Fruit fly (Drosophila melanogaster) whole organism: ENCODE measurements around the gene betaGlu.

Experiments used
- CG8478 ChIP-seq: fragments of >200 bp; optimal IDR thresholded peaks from 2 replicates; lab custom pipeline; 2018; ENCODE audit warnings: inconsistent platforms
- Dll ChIP-seq: fragments of >200 bp; optimal IDR thresholded peaks from 2 replicates; lab custom pipeline; 2017
- EcR ChIP-seq, 2 experiments: fragments of >200 bp; optimal IDR thresholded peaks; 2 replicates each; lab custom pipeline; 2017; ENCODE audit warnings: missing biosample characterization in 2 of 2, missing genetic modification characterization in 2 of 2, missing genetic modification reagents in 2 of 2
- pan ChIP-seq: fragments of >200 bp; optimal IDR thresholded peaks from 2 replicates; lab custom pipeline; 2017
- psq ChIP-seq: fragments of >200 bp; optimal IDR thresholded peaks from 2 replicates; lab custom pipeline; 2017
- usp ChIP-seq: fragments of >200 bp; optimal IDR thresholded peaks from 2 replicates; lab custom pipeline; 2017; ENCODE audit warnings: missing biosample characterization, missing genetic modification characterization, mixed read lengths

betaGlu gene

dm6 chr3R:31726286-31726685 lies 45.4 kb downstream of the betaGlu start:
- TF ChIP-seq usp (GFP tag; lab: Kevin White, UChicago) (no peak), pan (lab: Kevin White, UChicago) (no peak), Dll (lab: Kevin White, UChicago) (no peak), EcR (GFP tag; optimal IDR thresholded peaks at IDR 0.05; lab: Kevin White, UChicago) (no peak), psq (no peak), CG8478 (lab: Kevin White, UChicago) (no peak)

- TF ChIP-seq usp (GFP tag; lab: Kevin White, UChicago): no peak
- TF ChIP-seq psq: no peak
- no peak for TF ChIP-seq EcR (GFP tag; optimal IDR thresholded peaks at IDR 0.05; lab: Kevin White, UChicago)
- peak; percentile 32 for TF ChIP-seq Dll (lab: Kevin White, UChicago)
- TF ChIP-seq pan (lab: Kevin White, UChicago): no peak
These were observed 46.0 kb downstream of the betaGlu start for dm6 chr3R:31725486-31726227.

DNA sequence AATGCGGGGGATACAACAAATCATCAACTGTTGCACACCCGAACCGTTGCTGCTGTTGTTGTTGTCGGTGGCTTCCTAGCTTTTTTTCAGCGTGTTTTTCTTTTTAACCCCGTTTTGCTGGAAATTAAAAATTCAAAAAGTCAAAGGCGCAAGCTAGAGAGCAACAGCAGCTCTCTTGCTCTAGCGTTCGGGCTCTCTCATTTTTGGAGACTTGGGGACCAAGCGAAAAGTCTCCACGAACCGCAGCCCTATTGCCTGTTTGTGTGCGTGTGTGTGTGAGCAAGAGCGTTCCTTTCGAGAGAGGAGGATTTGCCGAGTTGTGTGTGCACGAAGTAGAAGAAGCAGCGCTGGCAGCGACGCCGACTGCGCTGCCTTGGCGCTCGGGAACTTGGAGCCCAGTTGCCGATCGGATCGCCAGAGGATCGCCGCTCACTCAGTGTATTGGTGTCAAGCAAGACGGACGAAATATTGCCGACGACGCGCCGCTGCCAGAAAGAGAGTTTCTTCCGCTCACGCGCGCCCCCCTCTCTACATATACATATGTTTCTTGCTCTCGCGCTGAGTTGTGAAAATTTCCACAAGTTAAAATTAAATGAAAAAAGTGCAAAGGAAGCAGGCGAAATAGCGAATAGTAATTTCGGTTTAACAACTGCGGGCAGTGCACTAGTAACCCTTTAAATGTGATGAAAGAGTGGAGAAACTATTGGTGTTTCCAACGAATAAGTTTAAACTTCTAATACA lies 46.9 kb downstream of the betaGlu start:
- TF ChIP-seq CG8478 (lab: Kevin White, UChicago) (no peak), Dll (lab: Kevin White, UChicago) (peak; percentile 91), psq (no peak), usp (GFP tag; lab: Kevin White, UChicago) (no peak), pan (lab: Kevin White, UChicago) (no peak), EcR (GFP tag; optimal IDR thresholded peaks at IDR 0.05; lab: Kevin White, UChicago) (peak in 1 of 2 experiments; percentile 52)

DNA sequence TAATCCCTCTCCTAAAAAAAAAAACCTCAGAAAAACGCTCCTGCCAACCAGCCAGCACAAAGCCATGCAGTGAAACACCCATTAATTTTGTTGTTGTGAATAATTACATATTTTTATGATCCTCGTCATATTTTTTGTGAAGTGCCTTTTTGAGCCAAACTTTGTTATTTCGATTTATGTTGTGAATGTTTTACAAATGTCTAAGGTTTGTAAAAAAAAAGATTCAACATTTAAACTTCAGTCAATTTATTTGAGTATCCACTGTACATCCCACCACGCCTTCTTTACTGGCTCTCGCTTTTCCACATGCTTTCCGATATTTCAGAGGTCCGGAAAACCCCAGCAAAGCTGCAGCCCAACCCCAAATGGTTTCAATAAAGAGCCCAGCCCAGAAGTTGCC lies 47.5 kb downstream of the betaGlu start:
- TF ChIP-seq CG8478 (lab: Kevin White, UChicago) (no peak), psq (no peak), Dll (lab: Kevin White, UChicago) (no peak), usp (GFP tag; lab: Kevin White, UChicago) (no peak), pan (lab: Kevin White, UChicago) (no peak), EcR (GFP tag; optimal IDR thresholded peaks at IDR 0.05; lab: Kevin White, UChicago) (no peak)

DNA sequence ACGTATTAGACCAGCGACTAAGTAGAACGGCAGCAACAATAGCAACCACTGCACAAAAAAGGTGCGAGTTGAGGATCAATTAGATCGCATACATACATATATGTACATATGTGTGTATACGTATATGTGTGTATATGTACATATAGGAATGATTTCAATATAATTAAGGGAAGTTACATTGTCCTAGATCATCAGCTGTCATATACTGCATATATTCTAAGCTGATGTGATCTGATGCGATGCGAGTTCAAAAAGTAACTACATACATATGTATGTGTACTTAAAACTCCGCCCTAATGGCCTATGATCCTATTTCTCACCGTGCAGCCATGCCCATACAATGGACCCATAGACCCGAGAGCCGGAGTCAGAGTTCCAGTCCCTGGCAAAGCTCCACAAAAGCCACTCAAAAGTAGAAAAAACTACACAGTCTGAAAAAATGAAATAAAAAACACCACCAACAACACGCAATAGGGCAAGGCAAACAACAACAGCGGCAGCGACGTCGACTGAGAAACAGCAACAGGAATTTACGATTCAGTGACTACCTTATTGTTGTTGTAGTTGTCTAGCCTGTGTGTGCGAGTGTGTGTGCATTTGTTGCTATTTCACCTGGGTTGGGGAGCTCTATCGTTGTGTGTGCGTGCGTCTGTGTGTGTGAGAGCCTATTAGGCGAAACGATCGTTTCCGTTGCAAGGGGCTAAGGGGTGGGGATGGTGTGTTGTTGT lies 48.3 kb downstream of the betaGlu start:
- no peak for TF ChIP-seq Dll (lab: Kevin White, UChicago)
- no peak for TF ChIP-seq CG8478 (lab: Kevin White, UChicago)
- no peak for TF ChIP-seq EcR (GFP tag; optimal IDR thresholded peaks at IDR 0.05; lab: Kevin White, UChicago)
- TF ChIP-seq pan (lab: Kevin White, UChicago): no peak
- no peak for TF ChIP-seq psq
- TF ChIP-seq usp (GFP tag; lab: Kevin White, UChicago): no peak

DNA sequence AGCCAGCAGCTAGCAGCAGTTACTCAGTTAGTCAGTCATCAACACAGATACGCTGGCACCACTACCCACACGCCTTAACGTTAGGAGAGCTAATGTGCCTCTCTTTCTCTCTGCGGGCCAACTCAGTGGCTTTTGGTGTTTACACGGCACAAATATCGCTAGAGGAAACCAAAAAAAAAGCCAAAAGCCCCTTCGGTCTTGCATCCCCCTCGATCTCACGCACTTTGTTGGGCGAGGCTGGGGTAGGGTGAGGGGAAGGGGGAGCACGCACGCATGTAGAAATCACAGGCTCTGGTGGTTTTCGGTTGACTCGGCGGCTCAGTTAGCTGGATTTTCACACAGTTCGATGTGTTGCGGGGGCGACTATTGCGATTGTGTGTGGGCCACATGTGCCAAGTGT lies 49.7 kb downstream of the betaGlu start:
- TF ChIP-seq usp (GFP tag; lab: Kevin White, UChicago) (no peak), Dll (lab: Kevin White, UChicago) (no peak), EcR (GFP tag; optimal IDR thresholded peaks at IDR 0.05; lab: Kevin White, UChicago) (no peak), psq (no peak), pan (lab: Kevin White, UChicago) (no peak), CG8478 (lab: Kevin White, UChicago) (no peak)

dm6 chr3R:31721466-31721865 lies 50.2 kb downstream of the betaGlu start:
- TF ChIP-seq usp (GFP tag; lab: Kevin White, UChicago) (no peak), CG8478 (lab: Kevin White, UChicago) (no peak), pan (lab: Kevin White, UChicago) (no peak), psq (no peak), Dll (lab: Kevin White, UChicago) (no peak), EcR (GFP tag; optimal IDR thresholded peaks at IDR 0.05; lab: Kevin White, UChicago) (no peak)

dm6 chr3R:31720112-31720511 lies 51.5 kb downstream of the betaGlu start:
- TF ChIP-seq usp (GFP tag; lab: Kevin White, UChicago) (no peak), CG8478 (lab: Kevin White, UChicago) (no peak), psq (no peak), pan (lab: Kevin White, UChicago) (no peak), Dll (lab: Kevin White, UChicago) (no peak), EcR (GFP tag; optimal IDR thresholded peaks at IDR 0.05; lab: Kevin White, UChicago) (no peak)

DNA sequence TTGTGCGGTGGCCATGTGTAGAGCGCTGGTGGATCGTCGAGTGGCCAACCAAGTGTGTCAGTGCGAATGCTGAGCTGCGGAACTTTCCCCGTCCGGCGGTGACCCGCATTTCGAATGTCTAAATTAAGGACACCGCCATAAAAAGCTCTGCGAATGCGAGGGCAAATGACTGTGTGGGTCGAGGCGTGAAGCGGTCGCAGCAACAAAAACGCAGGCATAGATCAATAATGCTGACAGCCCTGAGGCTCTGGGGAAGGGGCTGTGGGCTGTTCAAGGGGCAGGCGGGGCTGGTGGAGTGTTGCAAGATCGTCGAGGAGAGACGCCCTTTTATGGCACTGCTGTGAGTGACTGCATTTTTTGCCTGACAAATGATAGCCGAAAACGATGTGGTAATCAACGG lies 52.2 kb downstream of the betaGlu start:
- TF ChIP-seq EcR (GFP tag; optimal IDR thresholded peaks at IDR 0.05; lab: Kevin White, UChicago) (no peak), usp (GFP tag; lab: Kevin White, UChicago) (no peak), psq (no peak), CG8478 (lab: Kevin White, UChicago) (no peak), Dll (lab: Kevin White, UChicago) (no peak), pan (lab: Kevin White, UChicago) (no peak)
